Worm (Caenorhabditis elegans) whole organism, L2 larva: ENCODE measurements around the gene F56H11.2.

ENCODE experiments used
- Y55F3AM.14 ChIP-seq: fragments of 200-800 bp; sonication (Bioruptor generic); optimal IDR thresholded peaks from 2 replicates; lab custom pipeline; 2018; ENCODE audit warnings: mild to moderate bottlenecking, missing genetic modification characterization, missing compliant biosample characterization
- ama-1 ChIP-seq: fragments of 150-350 bp; optimal IDR thresholded peaks from 2 replicates; lab custom pipeline; 2018; ENCODE audit warnings: inconsistent platforms
- ceh-82 ChIP-seq: fragments of 150-350 bp; optimal IDR thresholded peaks from 2 replicates; lab custom pipeline; 2014; ENCODE audit warnings: missing biosample characterization, missing genetic modification characterization
- dmd-4 ChIP-seq: sonication (generic microtip); optimal IDR thresholded peaks from 2 replicates; lab custom pipeline; 2017; ENCODE audit warnings: missing biosample characterization, missing genetic modification characterization
- elt-1 ChIP-seq: fragments of 150-350 bp; optimal IDR thresholded peaks from 2 replicates; lab custom pipeline; 2014; ENCODE audit warnings: missing biosample characterization, missing genetic modification characterization
- fos-1 ChIP-seq: fragments of 150-350 bp; optimal IDR thresholded peaks from 2 replicates; lab custom pipeline; 2014; ENCODE audit warnings: missing biosample characterization, missing genetic modification characterization
- nhr-11 ChIP-seq: fragments of 150-350 bp; optimal IDR thresholded peaks from 2 replicates; lab custom pipeline; 2014; ENCODE audit warnings: missing biosample characterization, missing genetic modification characterization
- nhr-12 ChIP-seq: fragments of 150-350 bp; optimal IDR thresholded peaks from 2 replicates; lab custom pipeline; 2014; ENCODE audit warnings: missing biosample characterization, missing genetic modification characterization
- nhr-23 ChIP-seq: fragments of 150-350 bp; optimal IDR thresholded peaks from 2 replicates; lab custom pipeline; 2014; ENCODE audit warnings: missing biosample characterization, missing genetic modification reagents, missing genetic modification characterization
- nhr-25 ChIP-seq: fragments of 150-350 bp; sonication (generic microtip); optimal IDR thresholded peaks from 3 replicates; lab custom pipeline; 2014; ENCODE audit warnings: missing biosample characterization, missing genetic modification characterization
- peb-1 ChIP-seq: fragments of 150-350 bp; optimal IDR thresholded peaks from 2 replicates; lab custom pipeline; 2014; ENCODE audit warnings: missing biosample characterization, missing genetic modification characterization
- skn-1 ChIP-seq: sonication (generic microtip); optimal IDR thresholded peaks from 2 replicates; lab custom pipeline; 2017; ENCODE audit warnings: missing biosample characterization, missing genetic modification characterization
- snpc-4 ChIP-seq: fragments of 150-350 bp; optimal IDR thresholded peaks from 2 replicates; lab custom pipeline; 2014; ENCODE audit warnings: missing biosample characterization, missing genetic modification characterization

DNA sequence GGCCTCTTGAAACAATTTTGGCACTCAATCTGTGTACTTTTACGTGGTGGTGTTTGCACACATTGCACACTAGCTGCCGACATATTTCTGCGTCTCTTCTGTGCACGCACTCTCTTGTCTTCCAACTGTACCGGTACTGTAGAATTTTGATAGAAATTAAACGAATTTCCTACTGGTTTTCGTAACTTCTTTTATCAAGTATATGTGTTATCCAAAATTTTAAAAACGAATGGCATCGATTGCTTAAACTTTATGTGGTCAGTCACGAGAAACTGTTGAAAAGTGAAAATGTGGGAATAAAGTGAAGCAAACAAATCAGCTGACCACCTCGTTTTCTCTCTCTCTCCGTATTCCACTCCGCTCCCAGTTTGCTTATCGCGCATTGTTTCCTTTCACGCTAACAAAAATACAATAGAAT, 19.6 kb downstream of the F56H11.2 start:
- no peak for TF ChIP-seq nhr-11
- no peak for TF ChIP-seq dmd-4 (tag; lab: Kevin White, UChicago)
- TF ChIP-seq Y55F3AM.14 (GFP tag; lab: Kevin White, UChicago), result no peak
- peak; percentile 41 for TF ChIP-seq fos-1 (tag; lab: Kevin White, UChicago)
- no peak for TF ChIP-seq nhr-23 (tag; lab: Kevin White, UChicago)
- TF ChIP-seq elt-1, result no peak
- TF ChIP-seq snpc-4 (tag; lab: Kevin White, UChicago), result peak; percentile 67
- peak; percentile 58 for TF ChIP-seq nhr-25 (tag; lab: Kevin White, UChicago)
- TF ChIP-seq peb-1 (tag; lab: Kevin White, UChicago), result no peak
- TF ChIP-seq ceh-82 (tag; lab: Kevin White, UChicago), result no peak
- TF ChIP-seq ama-1, result peak; percentile 72
- no peak for TF ChIP-seq nhr-12 (tag; lab: Kevin White, UChicago)
- TF ChIP-seq skn-1 (tag; lab: Kevin White, UChicago), result no peak
